Worm (Caenorhabditis elegans): ENCODE data around the gene nspc-5.

- TF ChIP-seq ceh-19 (GFP tag; optimal IDR thresholded peaks at IDR 0.05) (no peak), ceh-45 (GFP tag; IDR thresholded peaks at IDR 0.05) (no peak), odd-2 (tag; optimal IDR thresholded peaks at IDR 0.05) (no peak), hlh-6 (tag; optimal IDR thresholded peaks at IDR 0.05) (no peak), hlh-30 (tag; optimal IDR thresholded peaks at IDR 0.05; ENCODE audit: insufficient read depth) (no peak), ttx-3 (tag; optimal IDR thresholded peaks at IDR 0.05) (no peak), nhr-232 (tag; optimal IDR thresholded peaks at IDR 0.05) (no peak), ets-4 (tag; optimal IDR thresholded peaks at IDR 0.05) (no peak), pha-4 (tag; optimal IDR thresholded peaks at IDR 0.05) (no peak), unc-42 (tag; optimal IDR thresholded peaks at IDR 0.05) (no peak), ama-1 (optimal IDR thresholded peaks at IDR 0.05) (no peak), C38D4.7 (GFP tag; optimal IDR thresholded peaks at IDR 0.05) (no peak), pax-1 (tag; optimal IDR thresholded peaks at IDR 0.05) (no peak)
Measured at ce11 chrX:8523000-8523399, 15.5 kb upstream of the nspc-5 start.
